Comparison of ENCODE assay signal across 2 fruit fly cellular contexts in genomic region chr4:448126-448525, dm6.
TF ChIP-seq lines count a peak whose summit lies in the region.

No protein-coding gene starts in this region.

- TF ChIP-seq CTCF in whole organism, embryonic (GFP tag; optimal IDR thresholded peaks at IDR 0.05; lab: Kevin White, UChicago): no peak

TF ChIP-seq in whole organism, adult, 20 proteins besides CTCF, POLR2A, EP300 and RAD21:
- no peak for TF ChIP-seq bab1 (GFP tag; optimal IDR thresholded peaks at IDR 0.05; lab: Kevin White, UChicago)
- no peak for TF ChIP-seq CG1620 (GFP tag; optimal IDR thresholded peaks at IDR 0.05; lab: Kevin White, UChicago)
- TF ChIP-seq Clk (GFP tag; optimal IDR thresholded peaks at IDR 0.05; lab: Kevin White, UChicago): no peak
- peak; percentile 92 for TF ChIP-seq kay (GFP tag; lab: Kevin White, UChicago; ENCODE audit: borderline replicate concordance)

TF ChIP-seq in whole organism, embryonic, 481 proteins besides CTCF, POLR2A, EP300 and RAD21:
- no peak for TF ChIP-seq CG6791 (GFP tag; IDR thresholded peaks at IDR 0.05; lab: Robert Waterston, UW; ENCODE audit: partially characterized antibody)
- TF ChIP-seq sens (GFP tag; lab: Kevin White, UChicago): peak; percentile 17
- TF ChIP-seq dati (GFP tag; IDR thresholded peaks at IDR 0.05; lab: Robert Waterston, UW): no peak
- TF ChIP-seq h (optimal IDR thresholded peaks at IDR 0.05; lab: Kevin White, UChicago): no peak
- no peak for TF ChIP-seq Mes4 (GFP tag; optimal IDR thresholded peaks at IDR 0.05; lab: Kevin White, UChicago)
- no peak for TF ChIP-seq CG17385 (GFP tag; optimal IDR thresholded peaks at IDR 0.05; lab: Kevin White, UChicago)
- TF ChIP-seq ken (GFP tag; IDR thresholded peaks at IDR 0.05; lab: Robert Waterston, UW): no peak

Comparison
In these comparisons a context has a peak if more than half of its experiments do, and no peak if none do; other contexts are left out.
1. Of the 1 proteins assayed by ChIP-seq in both whole organism, embryonic and whole organism, adult: peak only in whole organism, embryonic: none; only in whole organism, adult: kay; in both: none; in neither: 0.